Worm (Caenorhabditis elegans) whole organism, L4/young adult: Measurements from ENCODE around the gene srw-4.

Experiments
- W03F9.2 ChIP-seq: fragments of 150-350 bp; optimal IDR thresholded peaks from 2 replicates; lab custom pipeline; 2014; ENCODE audit warnings: missing biosample characterization, missing genetic modification characterization
- dao-5 ChIP-seq: sonication (generic microtip); optimal IDR thresholded peaks from 2 replicates; lab custom pipeline; 2016; ENCODE audit warnings: missing genotype, missing genetic modification characterization, moderate library complexity, missing compliant biosample characterization
- him-1 ChIP-seq: sonication (generic microtip); optimal IDR thresholded peaks from 2 replicates; lab custom pipeline; 2016; ENCODE audit warnings: missing genotype, missing genetic modification reagents, missing genetic modification characterization, missing compliant biosample characterization

DNA sequence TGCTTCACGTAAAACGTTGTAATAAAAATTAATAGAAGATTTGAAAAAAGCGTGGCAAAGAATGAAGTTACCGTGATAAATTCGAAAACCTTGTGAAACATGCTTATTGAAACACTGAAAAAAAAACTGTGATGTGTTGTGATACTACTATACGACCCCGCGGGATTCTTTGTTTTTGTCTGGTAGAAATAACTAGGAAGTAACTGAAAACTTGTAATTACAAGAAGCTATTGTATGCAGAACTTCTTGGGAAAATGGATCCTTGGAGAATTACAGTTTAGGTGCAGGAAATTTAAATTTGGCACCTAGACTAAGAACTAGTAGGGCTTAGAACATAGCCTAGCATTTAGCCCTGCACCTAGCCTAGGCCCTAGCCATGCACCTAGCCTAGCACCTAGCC, 8.8 kb downstream of the srw-4 start, which contains the start of gene str-39:
- TF ChIP-seq W03F9.2 (tag; lab: Kevin White, UChicago) (no peak), him-1 (tag; lab: Kevin White, UChicago) (no peak), dao-5 (tag; lab: Kevin White, UChicago) (no peak)
